Worm (Caenorhabditis elegans): Measurements from ENCODE around the gene nhr-27.

DNA sequence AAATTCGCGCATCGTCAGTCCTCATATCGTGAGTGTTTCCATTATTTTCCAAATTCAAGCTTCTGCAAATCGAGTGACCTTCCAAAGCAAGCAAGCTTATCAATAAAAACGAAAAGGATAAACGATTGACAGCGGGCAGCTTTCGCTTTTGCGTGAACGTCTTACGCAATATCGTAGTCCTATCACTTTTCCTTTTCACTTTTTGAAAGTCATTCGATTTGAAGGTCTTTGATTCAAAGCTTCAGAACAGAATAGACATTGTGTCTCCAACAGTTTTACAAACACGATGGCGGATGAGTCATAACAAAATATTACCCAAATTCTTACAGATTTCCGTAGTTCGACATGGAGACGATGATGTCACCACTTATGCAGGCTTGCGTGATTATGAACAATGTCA is 128.5 kb downstream of the nhr-27 start:
- TF ChIP-seq nhr-11 (tag; optimal IDR thresholded peaks at IDR 0.05) (no peak), nhr-77 (tag; optimal IDR thresholded peaks at IDR 0.05) (no peak), jun-1 (tag; optimal IDR thresholded peaks at IDR 0.05) (no peak), ama-1 (optimal IDR thresholded peaks at IDR 0.05) (no peak), egl-27 (tag; optimal IDR thresholded peaks at IDR 0.05) (no peak), skn-1 (tag; optimal IDR thresholded peaks at IDR 0.05) (no peak), nhr-10 (tag; optimal IDR thresholded peaks at IDR 0.05) (no peak), hmg-1.1 (GFP tag; IDR thresholded peaks at IDR 0.05) (no peak), unc-39 (tag; optimal IDR thresholded peaks at IDR 0.05) (no peak), zip-2 (tag; optimal IDR thresholded peaks at IDR 0.05) (no peak)
